Fruit fly (Drosophila melanogaster) whole organism, embryonic: ENCODE data around the gene retm.

Source experiments
- Antp ChIP-seq: fragments of 200-800 bp; sonication (Bioruptor generic); optimal IDR thresholded peaks from 3 replicates; lab custom pipeline; 2016; ENCODE audit warnings: missing biosample characterization, missing genetic modification characterization
- Awh ChIP-seq: fragments of 200-800 bp; sonication (Bioruptor generic); IDR thresholded peaks from 2 replicates; pipeline ENCODE4, ENCODE4 v1.3.6; 2022; ENCODE audit warnings: missing biosample characterization, missing genetic modification characterization
- CG11398 ChIP-seq: fragments of 200-800 bp; sonication (Bioruptor generic); optimal IDR thresholded peaks from 2 replicates; lab custom pipeline; 2016; ENCODE audit warnings: missing biosample characterization, missing genetic modification characterization
- CG11456 ChIP-seq: fragments of 200-800 bp; sonication (Bioruptor generic); IDR thresholded peaks from 3 replicates; pipeline ENCODE4 v1.3.6; 2022; ENCODE audit warnings: missing biosample characterization, missing genetic modification characterization
- CG12942 ChIP-seq: fragments of 200-800 bp; sonication (Bioruptor generic); optimal IDR thresholded peaks from 3 replicates; lab custom pipeline; 2016; ENCODE audit warnings: missing biosample characterization, missing genetic modification characterization
- CG13894 ChIP-seq: fragments of 200-800 bp; sonication (Bioruptor generic); optimal IDR thresholded peaks from 3 replicates; lab custom pipeline; 2018; ENCODE audit warnings: missing biosample characterization, mild to moderate bottlenecking, missing genetic modification characterization, moderate library complexity
- CG1529 ChIP-seq: fragments of 200-800 bp; sonication (Bioruptor generic); optimal IDR thresholded peaks from 3 replicates; lab custom pipeline; 2018; ENCODE audit warnings: missing biosample characterization, missing genetic modification characterization
- CG15601 ChIP-seq: fragments of 200-800 bp; sonication (Bioruptor generic); optimal IDR thresholded peaks from 3 replicates; lab custom pipeline; 2019; ENCODE audit warnings: missing biosample characterization, mild to moderate bottlenecking, missing genetic modification characterization, moderate library complexity
- CG17328 ChIP-seq: fragments of 200-800 bp; sonication (Bioruptor generic); IDR thresholded peaks from 2 replicates; pipeline ENCODE4 v1.3.6; 2022; ENCODE audit warnings: missing biosample characterization, missing genetic modification characterization
- CG1832 ChIP-seq: fragments of 200-800 bp; sonication (Bioruptor generic); optimal IDR thresholded peaks from 2 replicates; lab custom pipeline; 2017; ENCODE audit warnings: missing biosample characterization, mild to moderate bottlenecking, missing genetic modification characterization, inconsistent platforms
- CG3995 ChIP-seq: fragments of 200-800 bp; sonication (Bioruptor generic); optimal IDR thresholded peaks from 3 replicates; lab custom pipeline; 2016; ENCODE audit warnings: missing biosample characterization, missing genetic modification characterization
- CG4404 ChIP-seq: fragments of 200-800 bp; sonication (Bioruptor generic); IDR thresholded peaks from 2 replicates; pipeline ENCODE4 v1.3.6; 2022; ENCODE audit warnings: missing biosample characterization, missing genetic modification characterization
- CG6272 ChIP-seq: fragments of 200-800 bp; sonication (Bioruptor generic); IDR thresholded peaks from 2 replicates; pipeline ENCODE4 v1.3.6; 2022; ENCODE audit warnings: missing biosample characterization, missing genetic modification characterization
- CG6654 ChIP-seq: fragments of 200-800 bp; sonication (Bioruptor generic); optimal IDR thresholded peaks from 2 replicates; lab custom pipeline; 2017; ENCODE audit warnings: missing biosample characterization, mild to moderate bottlenecking, missing genetic modification characterization
- CG6683 ChIP-seq: fragments of 200-800 bp; sonication (Bioruptor generic); optimal IDR thresholded peaks from 2 replicates; lab custom pipeline; 2017; ENCODE audit warnings: missing biosample characterization, mild to moderate bottlenecking, missing genetic modification characterization, missing genetic modification reagents
- CG7357 ChIP-seq: fragments of 200-800 bp; sonication (Bioruptor generic); IDR thresholded peaks from 3 replicates; pipeline ENCODE4 v1.3.6; 2022; ENCODE audit warnings: missing biosample characterization, missing genetic modification characterization
- CG8290 ChIP-seq, 3 experiments: fragments of 200-800 bp; sonication (Bioruptor generic); optimal IDR thresholded peaks; 2 replicates each; lab custom pipeline; 2016 to 2019; ENCODE audit warnings: missing biosample characterization in 3 of 3, missing genetic modification characterization in 3 of 3, mild to moderate bottlenecking in 2 of 3, moderate library complexity in 1 of 3
- CG9797 ChIP-seq: fragments of 200-800 bp; sonication (Bioruptor generic); optimal IDR thresholded peaks from 3 replicates; lab custom pipeline; 2018; ENCODE audit warnings: missing biosample characterization, mild to moderate bottlenecking, missing genetic modification characterization
- Dref ChIP-seq: fragments of 200-800 bp; sonication (Bioruptor generic); IDR thresholded peaks from 2 replicates; pipeline ENCODE4 v1.3.6; 2022; ENCODE audit warnings: missing biosample characterization, missing genetic modification characterization
- Mad ChIP-seq: fragments of 200-800 bp; sonication (Bioruptor generic); optimal IDR thresholded peaks from 2 replicates; lab custom pipeline; 2016; ENCODE audit warnings: missing biosample characterization, missing genetic modification characterization
- Mrtf ChIP-seq: fragments of 200-800 bp; sonication (Bioruptor generic); IDR thresholded peaks from 3 replicates; pipeline ENCODE4 v1.3.6; 2022; ENCODE audit warnings: missing biosample characterization, missing genetic modification characterization
- NC2α ChIP-seq: fragments of 200-800 bp; sonication (Bioruptor generic); optimal IDR thresholded peaks from 2 replicates; lab custom pipeline; 2016; ENCODE audit warnings: missing biosample characterization, missing genetic modification characterization
- Nf-YA ChIP-seq: fragments of 200-800 bp; sonication (Bioruptor generic); IDR thresholded peaks from 2 replicates; pipeline ENCODE4 v1.3.6; 2022; ENCODE audit warnings: missing biosample characterization, missing genetic modification characterization
- Nf-YB ChIP-seq: fragments of 200-800 bp; sonication (Bioruptor generic); optimal IDR thresholded peaks from 3 replicates; lab custom pipeline; 2019; ENCODE audit warnings: missing biosample characterization, mild to moderate bottlenecking, missing genetic modification characterization, moderate library complexity
- Oli ChIP-seq: fragments of 200-800 bp; sonication (Bioruptor generic); optimal IDR thresholded peaks from 2 replicates; lab custom pipeline; 2018; ENCODE audit warnings: missing biosample characterization, mild to moderate bottlenecking, missing genetic modification characterization, moderate library complexity
- Rfx ChIP-seq: fragments of 200-800 bp; sonication (Bioruptor generic); IDR thresholded peaks from 2 replicates; pipeline ENCODE4 v1.3.6; 2022; ENCODE audit warnings: missing biosample characterization, missing genetic modification characterization
- Sry-δ ChIP-seq: fragments of 200-800 bp; sonication (Bioruptor generic); optimal IDR thresholded peaks from 2 replicates; lab custom pipeline; 2016; ENCODE audit warnings: missing biosample characterization, missing genetic modification characterization
- Ssrp ChIP-seq: fragments of 200-800 bp; sonication (Bioruptor generic); optimal IDR thresholded peaks from 2 replicates; lab custom pipeline; 2018; ENCODE audit warnings: missing biosample characterization, mild to moderate bottlenecking, missing genetic modification characterization, moderate library complexity
- bbx ChIP-seq: fragments of 200-800 bp; sonication (Bioruptor generic); IDR thresholded peaks from 2 replicates; pipeline ENCODE4 v1.3.6; 2022; ENCODE audit warnings: missing biosample characterization, missing genetic modification characterization; ENCODE audit not compliant: partially characterized antibody
- chn ChIP-seq: fragments of 200-800 bp; sonication (Bioruptor generic); optimal IDR thresholded peaks from 2 replicates; lab custom pipeline; 2016; ENCODE audit warnings: missing biosample characterization, missing genetic modification characterization
- ci ChIP-seq: fragments of 200-800 bp; sonication (Bioruptor generic); IDR thresholded peaks from 3 replicates; pipeline ENCODE4 v1.3.6; 2022; ENCODE audit warnings: missing biosample characterization, missing genetic modification characterization
- crol ChIP-seq: fragments of 200-800 bp; sonication (Bioruptor generic); IDR thresholded peaks from 2 replicates; pipeline ENCODE4 v1.3.6; 2022; ENCODE audit warnings: missing biosample characterization, missing genetic modification characterization
- disco-r ChIP-seq: fragments of 200-800 bp; sonication (Bioruptor generic); optimal IDR thresholded peaks from 2 replicates; lab custom pipeline; 2016; ENCODE audit warnings: missing biosample characterization, missing genetic modification characterization
- dm ChIP-seq: fragments of 200-800 bp; sonication (Bioruptor generic); optimal IDR thresholded peaks from 3 replicates; lab custom pipeline; 2016; ENCODE audit warnings: missing biosample characterization, missing genetic modification characterization
- gt ChIP-seq: fragments of 200-800 bp; sonication (Bioruptor generic); IDR thresholded peaks from 2 replicates; pipeline ENCODE4 v1.3.6; 2022; ENCODE audit warnings: missing biosample characterization, missing genetic modification characterization
- jing ChIP-seq: fragments of 200-800 bp; sonication (Bioruptor generic); optimal IDR thresholded peaks from 2 replicates; lab custom pipeline; 2018; ENCODE audit warnings: missing biosample characterization, mild to moderate bottlenecking, missing genetic modification characterization
- jumu ChIP-seq: fragments of 200-800 bp; sonication (Bioruptor generic); optimal IDR thresholded peaks from 3 replicates; lab custom pipeline; 2016; ENCODE audit warnings: missing biosample characterization, missing genetic modification characterization
- kay ChIP-seq: fragments of 200-800 bp; sonication (Bioruptor generic); optimal IDR thresholded peaks from 2 replicates; lab custom pipeline; 2016; ENCODE audit warnings: missing biosample characterization, missing genetic modification characterization
- lab ChIP-seq: fragments of 200-800 bp; sonication (Bioruptor generic); optimal IDR thresholded peaks from 3 replicates; lab custom pipeline; 2017; ENCODE audit warnings: missing biosample characterization, missing genetic modification characterization, mild to moderate bottlenecking, moderate library complexity, missing genetic modification reagents
- lilli ChIP-seq: fragments of 200-800 bp; sonication (Bioruptor generic); optimal IDR thresholded peaks from 3 replicates; lab custom pipeline; 2016; ENCODE audit warnings: missing biosample characterization, missing genetic modification characterization
- lola ChIP-seq, 3 experiments: fragments of >200 bp in 2 of 3; fragments of 200-800 bp in 1 of 3; sonication (Bioruptor generic) in 1 of 3; optimal IDR thresholded peaks; 2 replicates each; lab custom pipeline; 2017 to 2019; ENCODE audit warnings: missing biosample characterization in 3 of 3, missing genetic modification characterization in 3 of 3, mild to moderate bottlenecking in 1 of 3, moderate library complexity in 1 of 3
- nom ChIP-seq: fragments of 200-800 bp; sonication (Bioruptor generic); optimal IDR thresholded peaks from 2 replicates; lab custom pipeline; 2017; ENCODE audit warnings: missing biosample characterization, missing genetic modification characterization, mild to moderate bottlenecking, moderate library complexity, missing genetic modification reagents
- onecut ChIP-seq: fragments of 200-800 bp; sonication (Bioruptor generic); IDR thresholded peaks from 2 replicates; pipeline ENCODE4 v1.3.6; 2022; ENCODE audit warnings: missing biosample characterization, missing genetic modification characterization
- pb ChIP-seq: fragments of 200-800 bp; sonication (Bioruptor generic); optimal IDR thresholded peaks from 3 replicates; lab custom pipeline; 2016; ENCODE audit warnings: missing biosample characterization, missing genetic modification characterization
- peb ChIP-seq: fragments of 200-800 bp; sonication (Bioruptor generic); IDR thresholded peaks from 2 replicates; pipeline ENCODE4 v1.3.6; 2022; ENCODE audit warnings: missing biosample characterization, missing genetic modification characterization
- tin ChIP-seq: fragments of 200-800 bp; sonication (Bioruptor generic); optimal IDR thresholded peaks from 3 replicates; lab custom pipeline; 2016; ENCODE audit warnings: missing biosample characterization, missing genetic modification characterization
- vvl ChIP-seq: fragments of 200-800 bp; sonication (Bioruptor generic); IDR thresholded peaks from 2 replicates; pipeline ENCODE4 v1.3.6; 2022; ENCODE audit warnings: missing biosample characterization, missing genetic modification characterization

The retm gene

dm6 chr2L:6480212-6480994 is 24.7 kb upstream of the retm start, which contains the start of the genes Sec61alpha and Daxx (continued):
- TF ChIP-seq CG12942 (peak; percentile 87), tin (peak; percentile 86), CG13894 (tag; lab: Kevin White, UChicago) (peak; percentile 81), kay (GFP tag; lab: Kevin White, UChicago) (peak; percentile 65)

dm6 chr2L:6479226-6479906 is 23.6 kb upstream of the retm start:
- TF ChIP-seq Mad (no peak), CG1529 (peak; percentile 19), CG7357 (GFP tag; lab: Robert Waterston, UW) (no peak), Antp (GFP tag; lab: Kevin White, UChicago) (no peak), nom (GFP tag; lab: Kevin White, UChicago) (peak; percentile 47), vvl (GFP tag; lab: Robert Waterston, UW) (peak; percentile 61; the same call in 1 of the 2 replicates), gt (GFP tag; lab: Robert Waterston, UW) (no peak), Nf-YA (no peak), Nf-YB (GFP tag; lab: Kevin White, UChicago) (no peak), lola (GFP tag; optimal IDR thresholded peaks at IDR 0.05; lab: Kevin White, UChicago) (no peak), Ssrp (tag; lab: Kevin White, UChicago) (peak; percentile 13), chn (GFP tag; lab: Kevin White, UChicago) (no peak), onecut (GFP tag; lab: Robert Waterston, UW) (no peak), CG3995 (GFP tag; lab: Kevin White, UChicago) (no peak), NC2α (GFP tag; lab: Kevin White, UChicago) (no peak), bbx (GFP tag; lab: Robert Waterston, UW) (0 out of 2 replicates have a peak, but pooled peaks have one; percentile 33), CG6683 (GFP tag; lab: Kevin White, UChicago) (peak; percentile 14), Sry-δ (no peak), CG11456 (peak; percentile 54; the same call in 1 of the 3 replicates), CG15601 (peak; percentile 66), jing (GFP tag; lab: Kevin White, UChicago) (no peak), CG8290 (GFP tag; optimal IDR thresholded peaks at IDR 0.05; lab: Kevin White, UChicago) (no peak), CG8290 (tag; optimal IDR thresholded peaks at IDR 0.05; lab: Kevin White, UChicago) (peak; percentile 46 to 83), CG11398 (GFP tag; lab: Kevin White, UChicago) (no peak), jumu (no peak), dm (GFP tag; lab: Kevin White, UChicago) (peak; percentile 14), peb (GFP tag; lab: Robert Waterston, UW) (no peak), crol (GFP tag; lab: Robert Waterston, UW) (no peak), Oli (tag; lab: Kevin White, UChicago) (no peak), lab (GFP tag; lab: Kevin White, UChicago) (peak; percentile 80), Mrtf (GFP tag; lab: Robert Waterston, UW) (no peak), Awh (no peak), CG6654 (no peak), pb (no peak), lilli (GFP tag; lab: Kevin White, UChicago) (no peak), CG17328 (GFP tag; lab: Robert Waterston, UW) (no peak), Dref (GFP tag; lab: Robert Waterston, UW) (no peak), CG1832 (GFP tag; lab: Kevin White, UChicago) (no peak), Rfx (GFP tag; lab: Robert Waterston, UW) (peak; percentile 19; the same call in 1 of the 2 replicates), CG6272 (GFP tag; lab: Robert Waterston, UW) (no peak), CG9797 (no peak), ci (GFP tag; lab: Robert Waterston, UW) (peak; percentile 55; the same call in 2 of the 3 replicates), CG4404 (GFP tag; lab: Robert Waterston, UW) (no peak), disco-r (GFP tag; lab: Kevin White, UChicago) (no peak)
